Fruit fly (Drosophila melanogaster) whole organism, pupa: ENCODE results near the gene ari-1.

Experiments
- CG10348 ChIP-seq: fragments of 200-800 bp; sonication (Bioruptor generic); IDR thresholded peaks from 2 replicates; pipeline ENCODE4 v1.3.6; 2022; ENCODE audit warnings: missing biosample characterization, missing genetic modification characterization
- CG12605 ChIP-seq: fragments of 200-800 bp; sonication (Bioruptor generic); IDR thresholded peaks from 2 replicates; pipeline ENCODE4 v1.3.6; 2022; ENCODE audit warnings: missing biosample characterization, missing genetic modification characterization
- CG15710 ChIP-seq: fragments of 200-800 bp; sonication (Bioruptor generic); optimal IDR thresholded peaks from 2 replicates; lab custom pipeline; 2018; ENCODE audit warnings: missing biosample characterization, mild to moderate bottlenecking, missing genetic modification characterization, moderate library complexity
- CG34367 ChIP-seq: fragments of 200-800 bp; sonication (Bioruptor generic); optimal IDR thresholded peaks from 2 replicates; lab custom pipeline; 2018; ENCODE audit warnings: missing biosample characterization, mild to moderate bottlenecking, missing genetic modification characterization
- CG8301 ChIP-seq: fragments of 200-800 bp; sonication (Bioruptor generic); optimal IDR thresholded peaks from 2 replicates; lab custom pipeline; 2018; ENCODE audit warnings: missing biosample characterization, mild to moderate bottlenecking, missing genetic modification characterization
- CG9948 ChIP-seq: fragments of 200-800 bp; sonication (Bioruptor generic); optimal IDR thresholded peaks from 2 replicates; lab custom pipeline; 2018; ENCODE audit warnings: missing biosample characterization, mild to moderate bottlenecking, missing genetic modification characterization, moderate library complexity
- D1 ChIP-seq: fragments of 200-800 bp; sonication (Bioruptor generic); optimal IDR thresholded peaks from 2 replicates; lab custom pipeline; 2018; ENCODE audit warnings: missing biosample characterization, mild to moderate bottlenecking, missing genetic modification characterization, moderate library complexity
- EcR ChIP-seq: fragments of 200-800 bp; sonication (Bioruptor generic); optimal IDR thresholded peaks from 3 replicates; lab custom pipeline; 2019; ENCODE audit warnings: missing biosample characterization, missing genetic modification characterization, mild to moderate bottlenecking, moderate library complexity, missing genetic modification reagents
- Ets98B ChIP-seq: fragments of 200-800 bp; sonication (Bioruptor generic); IDR thresholded peaks from 2 replicates; pipeline ENCODE4 v1.3.6; 2022; ENCODE audit warnings: missing biosample characterization, missing genetic modification characterization
- Pif1B ChIP-seq: fragments of 200-800 bp; sonication (Bioruptor generic); optimal IDR thresholded peaks from 3 replicates; lab custom pipeline; 2016; ENCODE audit warnings: missing biosample characterization, missing genetic modification characterization
- Snoo ChIP-seq: fragments of 200-800 bp; sonication (Bioruptor generic); optimal IDR thresholded peaks from 3 replicates; lab custom pipeline; 2017; ENCODE audit warnings: missing biosample characterization, mild to moderate bottlenecking, missing genetic modification characterization, inconsistent platforms
- gl ChIP-seq: fragments of 200-800 bp; sonication (Bioruptor generic); optimal IDR thresholded peaks from 2 replicates; lab custom pipeline; 2018; ENCODE audit warnings: missing biosample characterization, mild to moderate bottlenecking, missing genetic modification characterization
- rn ChIP-seq: fragments of 200-800 bp; sonication (Bioruptor generic); IDR thresholded peaks from 2 replicates; pipeline ENCODE4 v1.3.6; 2022; ENCODE audit warnings: missing biosample characterization, missing genetic modification characterization

- no peak for TF ChIP-seq Snoo (tag; lab: Kevin White, UChicago)
- no peak for TF ChIP-seq CG12605 (GFP tag; lab: Robert Waterston, UW)
- no peak for TF ChIP-seq CG9948 (tag; lab: Kevin White, UChicago)
- no peak for TF ChIP-seq gl
- no peak for TF ChIP-seq CG10348 (GFP tag; lab: Robert Waterston, UW)
- TF ChIP-seq CG34367 (tag; lab: Kevin White, UChicago) = no peak
- no peak for TF ChIP-seq rn (GFP tag; lab: Robert Waterston, UW)
- no peak for TF ChIP-seq CG8301 (tag; lab: Kevin White, UChicago)
- no peak for TF ChIP-seq CG15710
- no peak for TF ChIP-seq Pif1B (GFP tag; lab: Kevin White, UChicago)
- TF ChIP-seq EcR = no peak
- no peak for TF ChIP-seq D1
- TF ChIP-seq Ets98B (GFP tag; lab: Robert Waterston, UW) = no peak
Measured at dm6 chrX:18116811-18117383, 20.7 kb downstream of the ari-1 start, which contains the start of gene wupA.
